Fruit fly (Drosophila melanogaster) whole organism, embryonic: ENCODE results near the gene Aprt.
A peak's percentile ranks its signal among the peaks of the same experiment; 100 is the strongest.

Experiments used
- Antp ChIP-seq: fragments of 200-800 bp; sonication (Bioruptor generic); optimal IDR thresholded peaks from 3 replicates; lab custom pipeline; 2016; ENCODE audit warnings: missing biosample characterization, missing genetic modification characterization
- Bteb2 ChIP-seq: fragments of 200-800 bp; sonication (Bioruptor generic); optimal IDR thresholded peaks from 2 replicates; lab custom pipeline; 2016; ENCODE audit warnings: missing biosample characterization, missing genetic modification characterization
- CG10267 ChIP-seq: fragments of 200-800 bp; sonication (Bioruptor generic); optimal IDR thresholded peaks from 2 replicates; lab custom pipeline; 2018; ENCODE audit warnings: missing biosample characterization, mild to moderate bottlenecking, missing genetic modification characterization, moderate library complexity
- CG10543 ChIP-seq: fragments of 200-800 bp; sonication (Bioruptor generic); optimal IDR thresholded peaks from 3 replicates; lab custom pipeline; 2017; ENCODE audit warnings: missing biosample characterization, mild to moderate bottlenecking, missing genetic modification characterization, moderate library complexity
- CG12104 ChIP-seq: fragments of 200-800 bp; sonication (Bioruptor generic); optimal IDR thresholded peaks from 3 replicates; lab custom pipeline; 2016; ENCODE audit warnings: missing biosample characterization, missing genetic modification characterization
- CG12299 ChIP-seq: fragments of 200-800 bp; sonication (Bioruptor generic); optimal IDR thresholded peaks from 2 replicates; lab custom pipeline; 2018; ENCODE audit warnings: missing biosample characterization, mild to moderate bottlenecking, missing genetic modification characterization
- CG15269 ChIP-seq: fragments of 200-800 bp; sonication (Bioruptor generic); optimal IDR thresholded peaks from 2 replicates; lab custom pipeline; 2018; ENCODE audit warnings: missing biosample characterization, mild to moderate bottlenecking, missing genetic modification characterization, moderate library complexity
- CG16863 ChIP-seq: fragments of 200-800 bp; sonication (Bioruptor generic); optimal IDR thresholded peaks from 3 replicates; lab custom pipeline; 2016; ENCODE audit warnings: missing biosample characterization, missing genetic modification characterization
- CG18262 ChIP-seq: fragments of 200-800 bp; optimal IDR thresholded peaks from 3 replicates; lab custom pipeline; 2019; ENCODE audit warnings: missing biosample characterization, mild to moderate bottlenecking, missing genetic modification characterization, moderate library complexity
- CG18599 ChIP-seq: fragments of 200-800 bp; sonication (Bioruptor generic); optimal IDR thresholded peaks from 3 replicates; lab custom pipeline; 2017; ENCODE audit warnings: missing biosample characterization, missing genetic modification characterization, mild to moderate bottlenecking, moderate library complexity, missing genetic modification reagents
- CG2120 ChIP-seq: fragments of 200-800 bp; sonication (Bioruptor generic); optimal IDR thresholded peaks from 3 replicates; lab custom pipeline; 2016; ENCODE audit warnings: missing biosample characterization, missing genetic modification characterization
- CG31224 ChIP-seq: fragments of 200-800 bp; sonication (Bioruptor generic); IDR thresholded peaks from 2 replicates; pipeline ENCODE4 v1.3.6; 2022; ENCODE audit warnings: missing biosample characterization, missing genetic modification characterization
- CG31441 ChIP-seq: fragments of 200-800 bp; sonication (Bioruptor generic); IDR thresholded peaks from 2 replicates; pipeline ENCODE4 v1.3.6; 2022; ENCODE audit warnings: missing biosample characterization, missing genetic modification characterization
- CG6765 ChIP-seq: fragments of 200-800 bp; sonication (Bioruptor generic); optimal IDR thresholded peaks from 3 replicates; lab custom pipeline; 2017; ENCODE audit warnings: missing biosample characterization, mild to moderate bottlenecking, missing genetic modification characterization
- CG7271 ChIP-seq: fragments of 200-800 bp; sonication (Bioruptor generic); optimal IDR thresholded peaks from 2 replicates; lab custom pipeline; 2018; ENCODE audit warnings: missing biosample characterization, mild to moderate bottlenecking, missing genetic modification characterization, moderate library complexity
- CG7357 ChIP-seq: fragments of 200-800 bp; sonication (Bioruptor generic); IDR thresholded peaks from 3 replicates; pipeline ENCODE4 v1.3.6; 2022; ENCODE audit warnings: missing biosample characterization, missing genetic modification characterization
- CG8290 ChIP-seq, 3 experiments: fragments of 200-800 bp; sonication (Bioruptor generic); optimal IDR thresholded peaks; 2 replicates each; lab custom pipeline; 2016 to 2019; ENCODE audit warnings: missing biosample characterization in 3 of 3, missing genetic modification characterization in 3 of 3, mild to moderate bottlenecking in 2 of 3, moderate library complexity in 1 of 3
- CG8944 ChIP-seq: fragments of 200-800 bp; sonication (Bioruptor generic); optimal IDR thresholded peaks from 3 replicates; lab custom pipeline; 2016; ENCODE audit warnings: missing biosample characterization, missing genetic modification characterization
- CG9876 ChIP-seq: fragments of 200-800 bp; sonication (Bioruptor generic); optimal IDR thresholded peaks from 2 replicates; lab custom pipeline; 2016; ENCODE audit warnings: missing biosample characterization, missing genetic modification characterization
- CkIIα-i1 ChIP-seq: fragments of 200-800 bp; sonication (Bioruptor generic); IDR thresholded peaks from 2 replicates; pipeline ENCODE4 v1.3.6; 2022; ENCODE audit warnings: missing biosample characterization, missing genetic modification characterization
- D ChIP-seq, 2 experiments: fragments of 200-800 bp in 1 of 2; fragments of >200 bp in 1 of 2; sonication (Bioruptor generic) in 1 of 2; optimal IDR thresholded peaks; 2 replicates in 1 of 2; 3 replicates in 1 of 2; lab custom pipeline; 2017; ENCODE audit warnings: mild to moderate bottlenecking in 1 of 2, missing biosample characterization in 1 of 2, missing genetic modification characterization in 1 of 2, missing genetic modification reagents in 1 of 2
- Dll ChIP-seq: fragments of 200-800 bp; sonication (Bioruptor generic); IDR thresholded peaks from 4 replicates; pipeline ENCODE4 v1.3.6; 2022; ENCODE audit warnings: missing biosample characterization, missing genetic modification characterization; ENCODE audit not compliant: partially characterized antibody
- HLH4C ChIP-seq: fragments of 200-800 bp; sonication (Bioruptor generic); IDR thresholded peaks from 3 replicates; pipeline ENCODE4 v1.3.6; 2022; ENCODE audit warnings: missing biosample characterization, missing genetic modification characterization; ENCODE audit not compliant: partially characterized antibody
- MESR4 ChIP-seq: fragments of 200-800 bp; sonication (Bioruptor generic); optimal IDR thresholded peaks from 2 replicates; lab custom pipeline; 2018; ENCODE audit warnings: missing biosample characterization, mild to moderate bottlenecking, missing genetic modification characterization, moderate library complexity
- Nf-YC ChIP-seq: fragments of 200-800 bp; optimal IDR thresholded peaks from 3 replicates; lab custom pipeline; 2019; ENCODE audit warnings: missing biosample characterization, mild to moderate bottlenecking, missing genetic modification characterization, moderate library complexity
- YL-1 ChIP-seq: fragments of 200-800 bp; sonication (Bioruptor generic); optimal IDR thresholded peaks from 3 replicates; lab custom pipeline; 2017; ENCODE audit warnings: missing biosample characterization, mild to moderate bottlenecking, missing genetic modification characterization
- ab ChIP-seq: fragments of 200-800 bp; sonication (Bioruptor generic); optimal IDR thresholded peaks from 2 replicates; lab custom pipeline; 2016; ENCODE audit warnings: missing biosample characterization, missing genetic modification characterization
- abd-A ChIP-seq: fragments of 200-800 bp; sonication (Bioruptor generic); optimal IDR thresholded peaks from 3 replicates; lab custom pipeline; 2019; ENCODE audit warnings: missing biosample characterization, mild to moderate bottlenecking, missing genetic modification characterization, moderate library complexity
- ash1 ChIP-seq: fragments of 200-800 bp; sonication (Bioruptor generic); optimal IDR thresholded peaks from 2 replicates; lab custom pipeline; 2018; ENCODE audit warnings: missing biosample characterization, mild to moderate bottlenecking, missing genetic modification characterization
- bowl ChIP-seq: fragments of 200-800 bp; sonication (Bioruptor generic); IDR thresholded peaks from 2 replicates; pipeline ENCODE4 v1.3.6; 2022; ENCODE audit warnings: missing biosample characterization, missing genetic modification characterization
- dm ChIP-seq: fragments of 200-800 bp; sonication (Bioruptor generic); optimal IDR thresholded peaks from 3 replicates; lab custom pipeline; 2016; ENCODE audit warnings: missing biosample characterization, missing genetic modification characterization
- en ChIP-seq: fragments of 200-800 bp; sonication (Bioruptor generic); optimal IDR thresholded peaks from 2 replicates; lab custom pipeline; 2016; ENCODE audit warnings: missing biosample characterization, missing genetic modification characterization
- eve ChIP-seq, 2 experiments: fragments of >200 bp; optimal IDR thresholded peaks; 2 replicates each; lab custom pipeline; 2017; ENCODE audit warnings: missing biosample characterization in 2 of 2, missing genetic modification characterization in 2 of 2
- gro ChIP-seq: fragments of 200-800 bp; sonication (Bioruptor generic); optimal IDR thresholded peaks from 2 replicates; lab custom pipeline; 2016; ENCODE audit warnings: missing biosample characterization, missing genetic modification characterization
- hbn ChIP-seq: fragments of 200-800 bp; sonication (Bioruptor generic); IDR thresholded peaks from 2 replicates; pipeline ENCODE4 v1.3.6; 2022; ENCODE audit warnings: missing biosample characterization, missing genetic modification characterization; ENCODE audit not compliant: partially characterized antibody
- ind ChIP-seq: fragments of 200-800 bp; sonication (Bioruptor generic); optimal IDR thresholded peaks from 3 replicates; lab custom pipeline; 2016; ENCODE audit warnings: missing biosample characterization, missing genetic modification characterization
- lilli ChIP-seq: fragments of 200-800 bp; sonication (Bioruptor generic); optimal IDR thresholded peaks from 3 replicates; lab custom pipeline; 2016; ENCODE audit warnings: missing biosample characterization, missing genetic modification characterization
- lola ChIP-seq, 3 experiments: fragments of >200 bp in 2 of 3; fragments of 200-800 bp in 1 of 3; sonication (Bioruptor generic) in 1 of 3; optimal IDR thresholded peaks; 2 replicates each; lab custom pipeline; 2017 to 2019; ENCODE audit warnings: missing biosample characterization in 3 of 3, missing genetic modification characterization in 3 of 3, mild to moderate bottlenecking in 1 of 3, moderate library complexity in 1 of 3
- nerfin-2 ChIP-seq: fragments of 200-800 bp; sonication (Bioruptor generic); IDR thresholded peaks from 2 replicates; pipeline ENCODE4 v1.3.6; 2022; ENCODE audit warnings: missing biosample characterization, missing genetic modification characterization; ENCODE audit not compliant: partially characterized antibody
- phol ChIP-seq: fragments of 200-800 bp; sonication (Bioruptor generic); optimal IDR thresholded peaks from 3 replicates; lab custom pipeline; 2018; ENCODE audit warnings: missing biosample characterization, mild to moderate bottlenecking, missing genetic modification characterization, moderate library complexity
- pum ChIP-seq: fragments of 200-800 bp; sonication (Bioruptor generic); optimal IDR thresholded peaks from 2 replicates; lab custom pipeline; 2016; ENCODE audit warnings: missing biosample characterization, missing genetic modification characterization
- run ChIP-seq: fragments of 200-800 bp; sonication (Bioruptor generic); optimal IDR thresholded peaks from 3 replicates; lab custom pipeline; 2018; ENCODE audit warnings: missing biosample characterization, mild to moderate bottlenecking, missing genetic modification characterization
- sens ChIP-seq: fragments of 200-800 bp; sonication (Bioruptor generic); peaks from one replicate; lab custom pipeline; 2016; ENCODE audit warnings: missing biosample characterization, missing genetic modification characterization
- sim ChIP-seq: fragments of 200-800 bp; sonication (Bioruptor generic); IDR thresholded peaks from 2 replicates; pipeline ENCODE4 v1.3.6; 2022; ENCODE audit warnings: missing biosample characterization, missing genetic modification characterization
- sob ChIP-seq: fragments of 200-800 bp; sonication (Bioruptor generic); IDR thresholded peaks from 2 replicates; pipeline ENCODE4 v1.3.6; 2022; ENCODE audit warnings: missing biosample characterization, missing genetic modification characterization
- tin ChIP-seq: fragments of 200-800 bp; sonication (Bioruptor generic); optimal IDR thresholded peaks from 3 replicates; lab custom pipeline; 2016; ENCODE audit warnings: missing biosample characterization, missing genetic modification characterization
- tup ChIP-seq: fragments of 200-800 bp; sonication (Bioruptor generic); optimal IDR thresholded peaks from 2 replicates; lab custom pipeline; 2016; ENCODE audit warnings: missing biosample characterization, mild to moderate bottlenecking, missing genetic modification characterization, moderate library complexity
- tx ChIP-seq: fragments of 200-800 bp; sonication (Bioruptor generic); optimal IDR thresholded peaks from 2 replicates; lab custom pipeline; 2016; ENCODE audit warnings: missing biosample characterization, missing genetic modification characterization
- wdn ChIP-seq: fragments of 200-800 bp; sonication (Bioruptor generic); IDR thresholded peaks from 2 replicates; pipeline ENCODE4 v1.3.6; 2022; ENCODE audit warnings: missing biosample characterization, missing genetic modification characterization

Aprt gene

DNA sequence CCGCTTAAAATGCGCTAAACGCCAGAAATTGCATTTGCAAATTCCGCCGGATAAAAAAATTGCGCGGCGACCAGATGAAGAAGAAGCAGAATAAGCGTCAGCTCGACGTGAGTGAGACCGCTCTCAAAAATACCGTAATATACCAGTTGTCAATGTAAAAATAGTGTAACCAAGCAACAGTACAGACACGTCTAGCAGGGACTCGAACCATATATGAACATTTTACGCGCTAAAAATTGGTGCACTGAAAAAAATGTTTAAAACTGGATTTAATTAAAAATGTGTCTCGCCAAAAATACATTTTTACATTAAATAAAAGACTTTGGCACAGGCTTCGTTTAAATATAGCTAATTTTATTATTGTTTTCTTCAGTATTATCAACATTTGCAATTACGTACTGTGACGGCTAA lies 8.6 kb downstream of the Aprt start, which contains the start of gene dre4 (continued):
- TF ChIP-seq bowl (GFP tag; lab: Robert Waterston, UW), result no peak
- TF ChIP-seq Nf-YC, result peak; percentile 16
- TF ChIP-seq nerfin-2, result no peak
- TF ChIP-seq CG18262 (tag; lab: Kevin White, UChicago), result peak; percentile 70
- TF ChIP-seq Antp (GFP tag; lab: Kevin White, UChicago), result peak; percentile 28
- TF ChIP-seq CG2120 (GFP tag; lab: Kevin White, UChicago), result peak; percentile 86
- TF ChIP-seq ash1 (GFP tag; lab: Kevin White, UChicago), result no peak
- 0 out of 4 replicates have a peak, but pooled peaks have one; percentile 39 for TF ChIP-seq Dll
- TF ChIP-seq D (optimal IDR thresholded peaks at IDR 0.05; lab: Kevin White, UChicago), result no peak
- TF ChIP-seq D (GFP tag; optimal IDR thresholded peaks at IDR 0.05; lab: Kevin White, UChicago), result peak; percentile 28
- no peak for TF ChIP-seq sim (GFP tag; lab: Robert Waterston, UW)
- peak; percentile 62 for TF ChIP-seq Bteb2 (GFP tag; lab: Kevin White, UChicago)
- TF ChIP-seq gro, result peak; percentile 81
- peak; percentile 83 for TF ChIP-seq lilli (GFP tag; lab: Kevin White, UChicago)
- TF ChIP-seq tx (GFP tag; lab: Kevin White, UChicago), result peak; percentile 70
- TF ChIP-seq run (tag; lab: Kevin White, UChicago), result peak; percentile 57
- TF ChIP-seq YL-1 (GFP tag; lab: Kevin White, UChicago), result peak; percentile 68
- TF ChIP-seq CG31441, result peak; percentile 70
- TF ChIP-seq ind (GFP tag; lab: Kevin White, UChicago), result peak; percentile 69
- 0 out of 2 replicates have a peak, but pooled peaks have one; percentile 33 for TF ChIP-seq wdn
- peak; percentile 66; the same call in 1 of the 2 replicates for TF ChIP-seq sob (GFP tag; lab: Robert Waterston, UW)
- peak; percentile 47; the same call in 1 of the 2 replicates for TF ChIP-seq hbn
- no peak for TF ChIP-seq abd-A (tag; lab: Kevin White, UChicago)
- TF ChIP-seq pum (GFP tag; lab: Kevin White, UChicago), result peak; percentile 55
- TF ChIP-seq tin (GFP tag; lab: Kevin White, UChicago), result peak; percentile 73
- TF ChIP-seq CG12104, result peak; percentile 9
- peak; percentile 80 for TF ChIP-seq CG18599 (GFP tag; lab: Kevin White, UChicago)
- no peak for TF ChIP-seq CG7357 (GFP tag; lab: Robert Waterston, UW)
- no peak for TF ChIP-seq tup
- peak; percentile 66 for TF ChIP-seq dm (GFP tag; lab: Kevin White, UChicago)
- TF ChIP-seq en, result peak; percentile 44
- TF ChIP-seq CG15269, result peak; percentile 58
- TF ChIP-seq lola (GFP tag; optimal IDR thresholded peaks at IDR 0.05; lab: Kevin White, UChicago), result peak in 1 of 3 experiments; percentile 49
- peak; percentile 62 for TF ChIP-seq CG6765 (GFP tag; lab: Kevin White, UChicago)
- TF ChIP-seq CG12299 (tag; lab: Kevin White, UChicago), result peak; percentile 10
- no peak for TF ChIP-seq CG10543
- TF ChIP-seq HLH4C (GFP tag; lab: Robert Waterston, UW), result no peak; the same call in 2 of the 3 replicates
- peak; percentile 67 for TF ChIP-seq CG8944 (GFP tag; lab: Kevin White, UChicago)
- TF ChIP-seq eve (GFP tag; optimal IDR thresholded peaks at IDR 0.05; lab: Kevin White, UChicago), result no peak
- TF ChIP-seq ab, result peak; percentile 40
- peak; percentile 18 for TF ChIP-seq CG9876 (GFP tag; lab: Kevin White, UChicago)
- TF ChIP-seq CG16863 (GFP tag; lab: Kevin White, UChicago), result peak; percentile 69
- peak; percentile 96 for TF ChIP-seq sens (GFP tag; lab: Kevin White, UChicago)
- TF ChIP-seq CkIIα-i1 (GFP tag; lab: Robert Waterston, UW), result no peak
- peak; percentile 64 for TF ChIP-seq CG8290 (GFP tag; optimal IDR thresholded peaks at IDR 0.05; lab: Kevin White, UChicago)
- peak in 1 of 2 experiments; percentile 81 for TF ChIP-seq CG8290 (tag; optimal IDR thresholded peaks at IDR 0.05; lab: Kevin White, UChicago)
- peak; percentile 63 for TF ChIP-seq MESR4
- peak; percentile 66 for TF ChIP-seq CG10267 (tag; lab: Kevin White, UChicago)
- TF ChIP-seq phol (tag; lab: Kevin White, UChicago), result peak; percentile 77
- peak; percentile 47; the same call in 1 of the 2 replicates for TF ChIP-seq CG31224 (GFP tag; lab: Robert Waterston, UW)
- TF ChIP-seq CG7271 (tag; lab: Kevin White, UChicago), result no peak
